Fruit fly (Drosophila melanogaster) whole organism, embryonic: ENCODE results near the gene Der-2.

ENCODE experiments used
- ATbp ChIP-seq: fragments of 200-800 bp; sonication (Bioruptor generic); optimal IDR thresholded peaks from 2 replicates; lab custom pipeline; 2017; ENCODE audit warnings: missing biosample characterization, mild to moderate bottlenecking, missing genetic modification characterization, missing genetic modification reagents
- Adf1 ChIP-seq: fragments of 200-800 bp; sonication (Bioruptor generic); IDR thresholded peaks from 2 replicates; pipeline ENCODE4 v1.3.6; 2022; ENCODE audit warnings: missing biosample characterization, missing genetic modification characterization
- C15 ChIP-seq: fragments of 200-800 bp; sonication (Bioruptor generic); IDR thresholded peaks from 3 replicates; pipeline ENCODE4 v1.3.6; 2022; ENCODE audit warnings: missing biosample characterization, missing genetic modification characterization
- CG10147 ChIP-seq: fragments of 200-800 bp; sonication (Bioruptor generic); optimal IDR thresholded peaks from 2 replicates; lab custom pipeline; 2019; ENCODE audit warnings: missing biosample characterization, mild to moderate bottlenecking, missing genetic modification characterization, moderate library complexity
- CG10274 ChIP-seq: fragments of 200-800 bp; sonication (Bioruptor generic); optimal IDR thresholded peaks from 3 replicates; lab custom pipeline; 2017; ENCODE audit warnings: missing biosample characterization, mild to moderate bottlenecking, missing genetic modification characterization
- CG10565 ChIP-seq: fragments of 200-800 bp; sonication (Bioruptor generic); optimal IDR thresholded peaks from 3 replicates; lab custom pipeline; 2016; ENCODE audit warnings: missing biosample characterization, mild to moderate bottlenecking, missing genetic modification characterization
- CG10979 ChIP-seq: fragments of 200-800 bp; sonication (Bioruptor generic); optimal IDR thresholded peaks from 2 replicates; lab custom pipeline; 2018; ENCODE audit warnings: missing biosample characterization, mild to moderate bottlenecking, missing genetic modification characterization, moderate library complexity
- CG12155 ChIP-seq: fragments of 200-800 bp; sonication (Bioruptor generic); optimal IDR thresholded peaks from 3 replicates; lab custom pipeline; 2016; ENCODE audit warnings: missing biosample characterization, missing genetic modification characterization
- CG12659 ChIP-seq: fragments of 200-800 bp; sonication (Bioruptor generic); optimal IDR thresholded peaks from 3 replicates; lab custom pipeline; 2017; ENCODE audit warnings: mild to moderate bottlenecking, missing biosample characterization, missing genetic modification reagents, missing genetic modification characterization
- CG13287 ChIP-seq: fragments of 200-800 bp; sonication (Bioruptor generic); IDR thresholded peaks from 2 replicates; pipeline ENCODE4 v1.3.6; 2022; ENCODE audit warnings: missing biosample characterization, missing genetic modification characterization; ENCODE audit not compliant: partially characterized antibody
- CG13424 ChIP-seq: fragments of 200-800 bp; sonication (Bioruptor generic); optimal IDR thresholded peaks from 2 replicates; lab custom pipeline; 2019; ENCODE audit warnings: missing biosample characterization, mild to moderate bottlenecking, missing genetic modification characterization, moderate library complexity
- CG14710 ChIP-seq: fragments of 200-800 bp; sonication (Bioruptor generic); optimal IDR thresholded peaks from 3 replicates; lab custom pipeline; 2019; ENCODE audit warnings: missing biosample characterization, mild to moderate bottlenecking, missing genetic modification characterization, moderate library complexity
- CG14860 ChIP-seq: fragments of 200-800 bp; sonication (Bioruptor generic); IDR thresholded peaks from 3 replicates; pipeline ENCODE4 v1.3.6; 2022; ENCODE audit warnings: missing biosample characterization, missing genetic modification characterization; ENCODE audit not compliant: partially characterized antibody
- CG1602 ChIP-seq: fragments of 200-800 bp; sonication (Bioruptor generic); optimal IDR thresholded peaks from 3 replicates; lab custom pipeline; 2016; ENCODE audit warnings: missing biosample characterization, missing genetic modification characterization
- CG1647 ChIP-seq: fragments of 200-800 bp; sonication (Bioruptor generic); optimal IDR thresholded peaks from 3 replicates; lab custom pipeline; 2016; ENCODE audit warnings: missing biosample characterization, missing genetic modification characterization
- CG17359 ChIP-seq: fragments of 200-800 bp; sonication (Bioruptor generic); optimal IDR thresholded peaks from 3 replicates; lab custom pipeline; 2018; ENCODE audit warnings: missing biosample characterization, mild to moderate bottlenecking, missing genetic modification characterization, moderate library complexity
- CG17361 ChIP-seq: fragments of 200-800 bp; sonication (Bioruptor generic); IDR thresholded peaks from 3 replicates; pipeline ENCODE4 v1.3.6; 2022; ENCODE audit warnings: missing biosample characterization, missing genetic modification characterization
- CG4707 ChIP-seq: fragments of 200-800 bp; sonication (Bioruptor generic); optimal IDR thresholded peaks from 2 replicates; lab custom pipeline; 2018; ENCODE audit warnings: missing biosample characterization, mild to moderate bottlenecking, missing genetic modification characterization, moderate library complexity
- CG5245 ChIP-seq: fragments of 200-800 bp; sonication (Bioruptor generic); optimal IDR thresholded peaks from 3 replicates; lab custom pipeline; 2016; ENCODE audit warnings: missing biosample characterization, missing genetic modification characterization
- CG5953 ChIP-seq: fragments of 200-800 bp; sonication (Bioruptor generic); IDR thresholded peaks from 2 replicates; pipeline ENCODE4 v1.3.6; 2022; ENCODE audit warnings: missing biosample characterization, missing genetic modification characterization
- CG6175 ChIP-seq: fragments of 200-800 bp; sonication (Bioruptor generic); IDR thresholded peaks from 3 replicates; pipeline ENCODE4 v1.3.6; 2022; ENCODE audit warnings: missing biosample characterization, missing genetic modification characterization
- CG6813 ChIP-seq: fragments of 200-800 bp; sonication (Bioruptor generic); optimal IDR thresholded peaks from 2 replicates; lab custom pipeline; 2017; ENCODE audit warnings: missing biosample characterization, missing genetic modification characterization, mild to moderate bottlenecking, moderate library complexity, missing genetic modification reagents
- CG8290 ChIP-seq, 3 experiments: fragments of 200-800 bp; sonication (Bioruptor generic); optimal IDR thresholded peaks; 2 replicates each; lab custom pipeline; 2016 to 2019; ENCODE audit warnings: missing biosample characterization in 3 of 3, missing genetic modification characterization in 3 of 3, mild to moderate bottlenecking in 2 of 3, moderate library complexity in 1 of 3
- Dbx ChIP-seq: fragments of 200-800 bp; sonication (Bioruptor generic); IDR thresholded peaks from 3 replicates; pipeline ENCODE4 v1.3.6; 2022; ENCODE audit warnings: missing biosample characterization, missing genetic modification characterization
- Fer2 ChIP-seq: fragments of 200-800 bp; sonication (Bioruptor generic); optimal IDR thresholded peaks from 2 replicates; lab custom pipeline; 2018; ENCODE audit warnings: missing biosample characterization, mild to moderate bottlenecking, missing genetic modification characterization, moderate library complexity
- HHEX ChIP-seq: fragments of 200-800 bp; sonication (Bioruptor generic); optimal IDR thresholded peaks from 3 replicates; lab custom pipeline; 2017; ENCODE audit warnings: missing biosample characterization, mild to moderate bottlenecking, missing genetic modification characterization, missing genetic modification reagents
- Mrtf ChIP-seq: fragments of 200-800 bp; sonication (Bioruptor generic); IDR thresholded peaks from 3 replicates; pipeline ENCODE4 v1.3.6; 2022; ENCODE audit warnings: missing biosample characterization, missing genetic modification characterization
- NFAT ChIP-seq: fragments of 200-800 bp; sonication (Bioruptor generic); IDR thresholded peaks from 2 replicates; pipeline ENCODE4 v1.3.6; 2022; ENCODE audit warnings: missing biosample characterization, missing genetic modification characterization
- NfI ChIP-seq: fragments of 200-800 bp; sonication (Bioruptor generic); optimal IDR thresholded peaks from 3 replicates; lab custom pipeline; 2018; ENCODE audit warnings: missing biosample characterization, mild to moderate bottlenecking, missing genetic modification characterization, moderate library complexity
- Ptx1 ChIP-seq: fragments of 200-800 bp; sonication (Bioruptor generic); IDR thresholded peaks from 2 replicates; pipeline ENCODE4 v1.3.6; 2022; ENCODE audit warnings: missing biosample characterization, missing genetic modification characterization
- Sox100B ChIP-seq: fragments of 200-800 bp; sonication (Bioruptor generic); optimal IDR thresholded peaks from 3 replicates; lab custom pipeline; 2018; ENCODE audit warnings: missing biosample characterization, mild to moderate bottlenecking, missing genetic modification characterization
- Usf ChIP-seq: fragments of 200-800 bp; sonication (Bioruptor generic); optimal IDR thresholded peaks from 2 replicates; lab custom pipeline; 2017; ENCODE audit warnings: missing genotype, missing biosample characterization, missing genetic modification characterization
- aop ChIP-seq: fragments of 200-800 bp; sonication (Bioruptor generic); IDR thresholded peaks from 2 replicates; pipeline ENCODE4 v1.3.6; 2022; ENCODE audit warnings: missing biosample characterization, missing genetic modification characterization
- bsh ChIP-seq, 2 experiments: fragments of 200-800 bp; sonication (Bioruptor generic); optimal IDR thresholded peaks; 2 replicates each; lab custom pipeline; 2017 to 2018; ENCODE audit warnings: mild to moderate bottlenecking in 2 of 2, missing biosample characterization in 2 of 2, missing genetic modification characterization in 2 of 2, moderate library complexity in 1 of 2
- chinmo ChIP-seq: fragments of 200-800 bp; sonication (Bioruptor generic); IDR thresholded peaks from 4 replicates; pipeline ENCODE4 v1.3.6; 2022; ENCODE audit warnings: missing biosample characterization, missing genetic modification characterization; ENCODE audit not compliant: partially characterized antibody
- chm ChIP-seq: fragments of 200-800 bp; sonication (Bioruptor generic); IDR thresholded peaks from 2 replicates; pipeline ENCODE4 v1.3.6; 2022; ENCODE audit warnings: missing biosample characterization, missing genetic modification characterization
- chn ChIP-seq: fragments of 200-800 bp; sonication (Bioruptor generic); optimal IDR thresholded peaks from 2 replicates; lab custom pipeline; 2016; ENCODE audit warnings: missing biosample characterization, missing genetic modification characterization
- crp ChIP-seq, 2 experiments: fragments of 200-800 bp; sonication (Bioruptor generic); optimal IDR thresholded peaks; 2 replicates in 1 of 2; 3 replicates in 1 of 2; lab custom pipeline; 2017; ENCODE audit warnings: missing biosample characterization in 2 of 2, missing genetic modification characterization in 2 of 2, mild to moderate bottlenecking in 1 of 2, moderate library complexity in 1 of 2
- cwo ChIP-seq: fragments of 200-800 bp; sonication (Bioruptor generic); optimal IDR thresholded peaks from 3 replicates; lab custom pipeline; 2017; ENCODE audit warnings: missing biosample characterization, missing genetic modification characterization, mild to moderate bottlenecking, moderate library complexity, missing genetic modification reagents
- dati ChIP-seq: fragments of 200-800 bp; sonication (Bioruptor generic); IDR thresholded peaks from 2 replicates; pipeline ENCODE4 v1.3.6; 2022; ENCODE audit warnings: missing biosample characterization, missing genetic modification characterization
- grn ChIP-seq: fragments of 200-800 bp; sonication (Bioruptor generic); optimal IDR thresholded peaks from 3 replicates; lab custom pipeline; 2017; ENCODE audit warnings: missing biosample characterization, missing genetic modification characterization
- kay ChIP-seq: fragments of 200-800 bp; sonication (Bioruptor generic); optimal IDR thresholded peaks from 2 replicates; lab custom pipeline; 2016; ENCODE audit warnings: missing biosample characterization, missing genetic modification characterization
- nau ChIP-seq: fragments of 200-800 bp; sonication (Bioruptor generic); optimal IDR thresholded peaks from 3 replicates; lab custom pipeline; 2017; ENCODE audit warnings: missing biosample characterization, mild to moderate bottlenecking, missing genetic modification characterization, missing genetic modification reagents
- nerfin-1 ChIP-seq: fragments of 200-800 bp; sonication (Bioruptor generic); optimal IDR thresholded peaks from 3 replicates; lab custom pipeline; 2019; ENCODE audit warnings: missing biosample characterization, mild to moderate bottlenecking, missing genetic modification characterization, moderate library complexity
- org-1 ChIP-seq: fragments of 200-800 bp; sonication (Bioruptor generic); optimal IDR thresholded peaks from 2 replicates; lab custom pipeline; 2017; ENCODE audit warnings: missing biosample characterization, missing genetic modification characterization
- rib ChIP-seq: fragments of 200-800 bp; sonication (Bioruptor generic); IDR thresholded peaks from 2 replicates; pipeline ENCODE4 v1.3.6; 2022; ENCODE audit warnings: missing biosample characterization, missing genetic modification characterization
- sug ChIP-seq: fragments of 200-800 bp; optimal IDR thresholded peaks from 2 replicates; lab custom pipeline; 2019; ENCODE audit warnings: missing biosample characterization, mild to moderate bottlenecking, missing genetic modification characterization, moderate library complexity
- tll ChIP-seq, 2 experiments: fragments of 200-800 bp in 1 of 2; fragments of >200 bp in 1 of 2; sonication (Bioruptor generic) in 1 of 2; optimal IDR thresholded peaks; 2 replicates each; lab custom pipeline; 2017 to 2019; ENCODE audit warnings: missing biosample characterization in 2 of 2, missing genetic modification characterization in 2 of 2, mild to moderate bottlenecking in 1 of 2, moderate library complexity in 1 of 2

Gene Der-2

DNA sequence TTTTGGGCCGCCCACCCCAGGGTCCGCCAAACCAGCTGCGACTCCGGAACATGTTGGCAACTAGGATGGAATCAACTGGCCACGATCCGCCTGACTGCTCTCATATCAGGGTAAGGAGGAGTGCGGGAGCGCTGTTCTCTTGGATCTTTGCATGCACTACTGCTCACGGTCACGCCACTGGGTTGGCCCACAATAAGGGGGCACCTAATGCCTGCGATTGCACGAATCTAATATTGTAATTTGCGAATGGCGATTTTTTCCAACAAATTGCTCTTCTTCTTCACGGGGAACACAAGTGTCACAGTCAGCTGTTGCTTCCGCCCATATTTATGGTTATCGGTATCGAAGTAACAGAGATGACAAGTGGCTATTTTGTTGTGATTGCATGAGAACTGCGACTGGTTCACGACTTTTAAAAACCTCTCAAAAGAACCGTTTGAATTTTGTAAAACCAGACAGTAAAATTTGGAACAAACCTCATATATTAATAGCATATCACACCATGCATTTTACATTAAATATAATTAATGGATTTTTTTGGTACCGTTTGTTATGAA, 42.6 kb downstream of the Der-2 start, which contains the start of gene ema (continued):
- TF ChIP-seq CG17359 (tag; lab: Kevin White, UChicago) (no peak), CG13287 (GFP tag; lab: Robert Waterston, UW) (peak; percentile 65), CG17361 (GFP tag; lab: Robert Waterston, UW) (peak; percentile 17; the same call in 1 of the 3 replicates), aop (GFP tag; lab: Robert Waterston, UW) (no peak), cwo (GFP tag; lab: Kevin White, UChicago) (no peak), CG8290 (GFP tag; optimal IDR thresholded peaks at IDR 0.05; lab: Kevin White, UChicago) (peak; percentile 22), CG8290 (tag; optimal IDR thresholded peaks at IDR 0.05; lab: Kevin White, UChicago) (peak in 1 of 2 experiments; percentile 7), Dbx (GFP tag; lab: Robert Waterston, UW) (0 out of 3 replicates have a peak, but pooled peaks have one; percentile 38), HHEX (GFP tag; lab: Kevin White, UChicago) (no peak), CG10147 (GFP tag; lab: Kevin White, UChicago) (no peak), Sox100B (GFP tag; lab: Kevin White, UChicago) (no peak), Ptx1 (no peak), CG4707 (no peak), Adf1 (GFP tag; lab: Robert Waterston, UW) (peak; percentile 20; the same call in 1 of the 2 replicates), NFAT (GFP tag; lab: Robert Waterston, UW) (peak; percentile 31; the same call in 1 of the 2 replicates), chm (GFP tag; lab: Robert Waterston, UW) (no peak), CG5953 (GFP tag; lab: Robert Waterston, UW) (no peak), CG12659 (GFP tag; lab: Kevin White, UChicago) (peak; percentile 61), ATbp (GFP tag; lab: Kevin White, UChicago) (no peak), CG5245 (GFP tag; lab: Kevin White, UChicago) (no peak), CG1647 (GFP tag; lab: Kevin White, UChicago) (no peak), grn (no peak), CG14860 (GFP tag; lab: Robert Waterston, UW) (no peak), org-1 (GFP tag; lab: Kevin White, UChicago) (no peak), Fer2 (no peak), crp (GFP tag; optimal IDR thresholded peaks at IDR 0.05; lab: Kevin White, UChicago) (peak; percentile 54 to 95), CG13424 (peak; percentile 34), chn (GFP tag; lab: Kevin White, UChicago) (no peak), CG12155 (GFP tag; lab: Kevin White, UChicago) (no peak), rib (GFP tag; lab: Robert Waterston, UW) (0 out of 2 replicates have a peak, but pooled peaks have one; percentile 22), C15 (GFP tag; lab: Robert Waterston, UW) (no peak), CG6175 (GFP tag; lab: Robert Waterston, UW) (no peak), CG14710 (tag; lab: Kevin White, UChicago) (peak; percentile 43), CG10979 (tag; lab: Kevin White, UChicago) (peak; percentile 6), dati (GFP tag; lab: Robert Waterston, UW) (no peak), kay (GFP tag; lab: Kevin White, UChicago) (no peak), NfI (GFP tag; lab: Kevin White, UChicago) (peak; percentile 11), CG10274 (no peak), Mrtf (GFP tag; lab: Robert Waterston, UW) (no peak), Usf (GFP tag; lab: Kevin White, UChicago) (no peak), CG10565 (no peak), CG6813 (GFP tag; lab: Kevin White, UChicago) (no peak), nau (no peak), tll (GFP tag; optimal IDR thresholded peaks at IDR 0.05; lab: Kevin White, UChicago) (no peak), bsh (GFP tag; optimal IDR thresholded peaks at IDR 0.05; lab: Kevin White, UChicago) (no peak), chinmo (GFP tag; lab: Robert Waterston, UW) (no peak), sug (peak; percentile 38), CG1602 (GFP tag; lab: Kevin White, UChicago) (no peak), nerfin-1 (tag; lab: Kevin White, UChicago) (peak; percentile 4)
